Worm (Caenorhabditis elegans): ENCODE measurements around the gene F12D9.2.
"Not testable (repeated sequence)": the region's sequence is repeated elsewhere in the genome, so short reads cannot be mapped to it uniquely, and the experiment has no call there.

F12D9.2 gene

ce11 chrX:8623840-8624591 is 22.9 kb downstream of the F12D9.2 start (continued):
- no peak for TF ChIP-seq attf-3 (GFP tag; conservative IDR thresholded peaks at IDR 0.05)
- peak; percentile 19 for TF ChIP-seq snpc-4 (GFP tag; optimal IDR thresholded peaks at IDR 0.05)
- TF ChIP-seq snpc-4 (tag; optimal IDR thresholded peaks at IDR 0.05), result peak in 3 of 4 experiments; percentile 10 to 61 (median 43)
- TF ChIP-seq cebp-2 (GFP tag; IDR thresholded peaks at IDR 0.05), result no peak
- TF ChIP-seq hlh-12 (tag; optimal IDR thresholded peaks at IDR 0.05), result no peak
- 0 out of 2 replicates have a peak, but pooled peaks have one; percentile 41 for TF ChIP-seq ztf-28 (GFP tag; IDR thresholded peaks at IDR 0.05)
- TF ChIP-seq unc-62 (GFP tag; optimal IDR thresholded peaks at IDR 0.05), result no peak
- no peak for TF ChIP-seq F22D6.2 (tag; optimal IDR thresholded peaks at IDR 0.05)
- TF ChIP-seq ceh-91 (GFP tag; IDR thresholded peaks at IDR 0.05), result no peak
- TF ChIP-seq F55B11.4 (tag; optimal IDR thresholded peaks at IDR 0.05; ENCODE audit: borderline replicate concordance, insufficient read depth), result no peak
- TF ChIP-seq Y53G8AR.9 (GFP tag; conservative IDR thresholded peaks at IDR 0.05), result peak; percentile 68; the same call in 1 of the 2 replicates
- TF ChIP-seq C06A6.2 (GFP tag; conservative IDR thresholded peaks at IDR 0.05), result no peak
- no peak for TF ChIP-seq madf-3 (GFP tag; IDR thresholded peaks at IDR 0.05)
- TF ChIP-seq ceh-100 (GFP tag; IDR thresholded peaks at IDR 0.05), result no peak

- TF ChIP-seq mxl-1 (tag; optimal IDR thresholded peaks at IDR 0.05) (no peak), mcd-1 (GFP tag; IDR thresholded peaks at IDR 0.05) (no peak), ztf-6 (GFP tag; IDR thresholded peaks at IDR 0.05) (no peak), nhr-120 (GFP tag; IDR thresholded peaks at IDR 0.05) (no peak)
Measured at ce11 chrX:8613053-8613452, 33.8 kb downstream of the F12D9.2 start, which contains the start of gene K01A12.2. TSS of gene K01A12.2 (plus strand) at chrX:8613353.

- TF ChIP-seq somi-1 (GFP tag; optimal IDR thresholded peaks at IDR 0.05) (no peak), madf-3 (GFP tag; IDR thresholded peaks at IDR 0.05) (no peak)
Measured at ce11 chrX:8612278-8612677, 34.6 kb downstream of the F12D9.2 start.

- not testable (repeated sequence) for TF ChIP-seq lag-1 (GFP tag; IDR thresholded peaks at IDR 0.05); F52B5.7 (tag; optimal IDR thresholded peaks at IDR 0.05); madf-8 (GFP tag; conservative IDR thresholded peaks at IDR 0.05)
Measured at ce11 chrX:8610606-8611005, 36.3 kb downstream of the F12D9.2 start, which contains the start of gene K01A12.4. TSS of gene K01A12.4 (plus strand) at chrX:8610906.

- TF ChIP-seq ama-1 (optimal IDR thresholded peaks at IDR 0.05) (no peak), ama-1 (GFP tag; optimal IDR thresholded peaks at IDR 0.05) (peak in 1 of 2 experiments; percentile 67), unc-130 (GFP tag; optimal IDR thresholded peaks at IDR 0.05) (peak; percentile 1), lin-35 (GFP tag; optimal IDR thresholded peaks at IDR 0.05) (peak in 1 of 3 experiments; percentile 15), C06A6.2 (GFP tag; conservative IDR thresholded peaks at IDR 0.05) (no peak), mel-28 (tag; optimal IDR thresholded peaks at IDR 0.05; ENCODE audit: borderline replicate concordance) (no peak), sdz-38 (tag; optimal IDR thresholded peaks at IDR 0.05) (no peak), repo-1 (tag; optimal IDR thresholded peaks at IDR 0.05) (no peak), T07F8.4 (tag; optimal IDR thresholded peaks at IDR 0.05) (peak; percentile 53), B0261.1 (tag; optimal IDR thresholded peaks at IDR 0.05) (peak; percentile 88), Y67H2A.10 (GFP tag; conservative IDR thresholded peaks at IDR 0.05) (no peak; the same call in 1 of the 2 replicates), zim-3 (tag; optimal IDR thresholded peaks at IDR 0.05) (peak; percentile 80), somi-1 (GFP tag; optimal IDR thresholded peaks at IDR 0.05) (peak; percentile 69), rec-8 (tag; optimal IDR thresholded peaks at IDR 0.05) (peak; percentile 40 to 51), ceh-79 (tag; optimal IDR thresholded peaks at IDR 0.05) (no peak), let-526 (GFP tag; IDR thresholded peaks at IDR 0.05) (peak; percentile 73), madf-10 (tag; optimal IDR thresholded peaks at IDR 0.05) (no peak), lir-1 (GFP tag; conservative IDR thresholded peaks at IDR 0.05) (0 out of 2 replicates have a peak, but pooled peaks have one; percentile 34), bed-1 (GFP tag; IDR thresholded peaks at IDR 0.05) (0 out of 2 replicates have a peak, but pooled peaks have one; percentile 69), snpc-4 (GFP tag; optimal IDR thresholded peaks at IDR 0.05) (peak; percentile 47), snpc-4 (tag; optimal IDR thresholded peaks at IDR 0.05) (peak in 2 of 4 experiments; percentile 51 to 60), hlh-26 (GFP tag; conservative IDR thresholded peaks at IDR 0.05) (no peak), rcor-1 (GFP tag; IDR thresholded peaks at IDR 0.05) (0 out of 2 replicates have a peak, but pooled peaks have one; percentile 20), mxl-1 (tag; optimal IDR thresholded peaks at IDR 0.05) (peak; percentile 53)
Measured at ce11 chrX:8608756-8609155, 38.1 kb downstream of the F12D9.2 start.
